Worm (Caenorhabditis elegans) whole organism, L4 larva: Measurements from ENCODE around the gene Y102A11A.5.

ENCODE experiments used
- aly-2 ChIP-seq: sonication (generic microtip); optimal IDR thresholded peaks from 2 replicates; lab custom pipeline; 2018; ENCODE audit warnings: missing biosample characterization, missing genetic modification characterization
- fos-1 ChIP-seq: fragments of 150-350 bp; optimal IDR thresholded peaks from 2 replicates; lab custom pipeline; 2014; ENCODE audit warnings: missing biosample characterization, missing genetic modification characterization
- hmg-1.1 ChIP-seq: fragments of 200-800 bp; sonication (Bioruptor generic); IDR thresholded peaks from 2 replicates; pipeline ENCODE4 v1.3.6; 2022; ENCODE audit warnings: missing genetic modification reagents, missing genetic modification characterization, missing compliant biosample characterization
- mep-1 ChIP-seq: fragments of 150-350 bp; sonication (generic microtip); optimal IDR thresholded peaks from 3 replicates; lab custom pipeline; 2014; ENCODE audit warnings: missing biosample characterization, missing genetic modification characterization
- skn-1 ChIP-seq: fragments of 150-350 bp; optimal IDR thresholded peaks from 2 replicates; lab custom pipeline; 2014; ENCODE audit warnings: missing biosample characterization, missing genetic modification characterization
- unc-39 ChIP-seq: sonication (generic microtip); optimal IDR thresholded peaks from 2 replicates; lab custom pipeline; 2017; ENCODE audit warnings: missing biosample characterization, missing genetic modification characterization
- unc-62 ChIP-seq, 3 experiments: fragments of 150-350 bp in 1 of 3; sonication (generic microtip); optimal IDR thresholded peaks in 2 of 3; peaks in 1 of 3; 1 replicate in 1 of 3; 2 replicates in 2 of 3; lab custom pipeline; 2014 to 2017; ENCODE audit warnings: missing biosample characterization in 3 of 3, missing genetic modification characterization in 3 of 3, missing genetic modification reagents in 3 of 3, missing genotype in 1 of 3

DNA sequence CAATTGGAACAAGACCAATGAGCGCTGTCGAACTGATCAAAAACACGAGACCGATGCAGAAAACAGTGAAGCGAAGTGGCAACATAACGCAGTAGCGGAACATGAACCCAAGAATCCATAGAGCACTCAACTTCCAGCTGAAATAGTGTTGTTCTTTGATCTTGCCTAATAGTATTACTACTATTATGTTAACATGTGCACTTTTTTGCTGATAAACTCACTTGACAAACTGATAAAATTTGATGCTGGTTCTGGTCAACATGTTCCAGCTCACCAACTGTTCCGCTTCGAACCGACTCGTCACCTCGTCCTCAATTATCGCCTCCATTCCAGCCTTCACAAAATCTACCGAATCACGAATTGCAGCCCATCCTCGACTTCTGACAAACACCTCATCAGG, 36.9 kb upstream of the Y102A11A.5 start:
- TF ChIP-seq aly-2 (tag; lab: Kevin White, UChicago) (no peak), fos-1 (tag; lab: Kevin White, UChicago) (no peak), mep-1 (tag; lab: Kevin White, UChicago) (no peak), hmg-1.1 (GFP tag; lab: Robert Waterston, UW) (no peak), unc-62 (GFP tag; optimal IDR thresholded peaks at IDR 0.05 in 1 of 2; lab: Kevin White, UChicago) (no peak), unc-62 (tag; optimal IDR thresholded peaks at IDR 0.05; lab: Kevin White, UChicago) (no peak), skn-1 (no peak), unc-39 (no peak)
